Worm (Caenorhabditis elegans): Measurements from ENCODE around the gene W01D2.3.

Gene W01D2.3

DNA sequence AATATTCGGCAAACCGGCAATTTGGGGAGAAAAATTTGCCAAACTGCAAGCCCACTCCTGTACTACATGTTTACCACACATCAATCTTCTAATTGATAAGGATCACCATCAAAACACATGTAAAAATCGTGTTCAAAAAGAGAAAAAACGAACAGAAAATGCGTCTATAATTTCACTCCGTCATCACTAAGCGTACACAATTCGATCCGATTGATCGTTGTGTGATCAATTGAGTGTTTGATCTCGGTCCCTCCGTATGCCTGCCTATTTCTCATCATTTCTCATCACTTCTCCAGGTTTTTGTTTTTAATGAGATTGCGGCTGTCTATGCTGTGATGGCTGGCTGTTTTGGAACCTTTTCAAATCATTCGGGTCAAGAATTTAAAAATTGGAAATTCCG lies 21.3 kb upstream of the W01D2.3 start:
- TF ChIP-seq efl-3 (GFP tag; optimal IDR thresholded peaks at IDR 0.05) = no peak
- TF ChIP-seq mef-2 (tag; optimal IDR thresholded peaks at IDR 0.05) = no peak
- no peak for TF ChIP-seq unc-62 (GFP tag; optimal IDR thresholded peaks at IDR 0.05)
- TF ChIP-seq dpl-1 (GFP tag; optimal IDR thresholded peaks at IDR 0.05) = peak in 1 of 3 experiments; percentile 6
- TF ChIP-seq nhr-47 (tag; optimal IDR thresholded peaks at IDR 0.05) = no peak
- peak; percentile 15 for TF ChIP-seq skn-1 (tag; optimal IDR thresholded peaks at IDR 0.05)
- TF ChIP-seq fos-1 (tag; optimal IDR thresholded peaks at IDR 0.05) = no peak
- no peak for TF ChIP-seq nhr-11 (tag; optimal IDR thresholded peaks at IDR 0.05)
- TF ChIP-seq ztf-4 (tag; optimal IDR thresholded peaks at IDR 0.05) = no peak
- no peak for TF ChIP-seq xbp-1 (tag; optimal IDR thresholded peaks at IDR 0.05)
- no peak for TF ChIP-seq ceh-63 (GFP tag; optimal IDR thresholded peaks at IDR 0.05)
- no peak for TF ChIP-seq C16A3.4 (tag; optimal IDR thresholded peaks at IDR 0.05)
- peak; percentile 20 for TF ChIP-seq snu-23 (GFP tag; optimal IDR thresholded peaks at IDR 0.05)
- peak; percentile 15 for TF ChIP-seq mep-1 (tag; optimal IDR thresholded peaks at IDR 0.05)
- peak in 1 of 6 experiments; percentile 11 for TF ChIP-seq elt-3 (tag; optimal IDR thresholded peaks at IDR 0.05)
- TF ChIP-seq efl-1 (optimal IDR thresholded peaks at IDR 0.05) = no peak
- TF ChIP-seq efl-1 (GFP tag; optimal IDR thresholded peaks at IDR 0.05 in 1 of 2) = peak in 1 of 2 experiments; percentile 19
- TF ChIP-seq unc-30 (tag; optimal IDR thresholded peaks at IDR 0.05) = no peak
- TF ChIP-seq lin-14 (GFP tag; optimal IDR thresholded peaks at IDR 0.05) = peak; percentile 6
- TF ChIP-seq blmp-1 (tag; optimal IDR thresholded peaks at IDR 0.05) = peak; percentile 64
- TF ChIP-seq ama-1 (optimal IDR thresholded peaks at IDR 0.05) = no peak
- no peak for TF ChIP-seq ceh-88 (GFP tag; IDR thresholded peaks at IDR 0.05)
- no peak for TF ChIP-seq ceh-82 (tag; optimal IDR thresholded peaks at IDR 0.05)
- TF ChIP-seq nhr-19 (GFP tag; conservative IDR thresholded peaks at IDR 0.05) = peak; percentile 30; the same call in 1 of the 2 replicates
- peak; percentile 38 for TF ChIP-seq nhr-71 (tag; optimal IDR thresholded peaks at IDR 0.05)
- peak; percentile 57 for TF ChIP-seq rnt-1 (tag; optimal IDR thresholded peaks at IDR 0.05)
- peak; percentile 4 for TF ChIP-seq unc-130 (tag; optimal IDR thresholded peaks at IDR 0.05)
- TF ChIP-seq nhr-20 (tag; optimal IDR thresholded peaks at IDR 0.05) = peak; percentile 2
- TF ChIP-seq C04F5.9 (tag; optimal IDR thresholded peaks at IDR 0.05) = no peak

DNA sequence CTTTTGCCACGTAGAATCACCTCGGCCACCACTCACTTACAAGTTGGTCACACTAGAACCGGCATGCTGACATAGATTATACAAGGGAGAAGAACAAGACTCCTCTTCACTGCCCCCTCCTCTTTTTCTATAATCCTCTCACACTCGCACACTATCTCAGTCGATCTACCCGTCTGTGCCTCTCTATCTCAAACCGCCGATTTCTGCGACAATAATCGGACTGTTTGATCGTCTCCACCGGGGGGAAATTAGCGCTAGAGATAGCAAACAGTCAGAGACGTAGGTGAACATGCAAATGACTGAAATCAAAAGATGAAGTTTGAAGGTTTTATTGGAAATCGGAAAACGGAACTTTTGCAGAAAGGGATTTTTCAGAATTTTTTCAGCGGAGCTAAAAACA lies 18.3 kb upstream of the W01D2.3 start:
- TF ChIP-seq nhr-84 (tag; optimal IDR thresholded peaks at IDR 0.05) = no peak
- TF ChIP-seq unc-98 (GFP tag; IDR thresholded peaks at IDR 0.05) = no peak
- TF ChIP-seq elt-2 (tag; optimal IDR thresholded peaks at IDR 0.05) = peak; percentile 74
- no peak for TF ChIP-seq aly-2 (tag; optimal IDR thresholded peaks at IDR 0.05)
- no peak for TF ChIP-seq unc-30 (tag; optimal IDR thresholded peaks at IDR 0.05)
- TF ChIP-seq unc-130 (tag; optimal IDR thresholded peaks at IDR 0.05) = no peak
- 0 out of 2 replicates have a peak, but pooled peaks have one; percentile 10 for TF ChIP-seq ceh-88 (GFP tag; IDR thresholded peaks at IDR 0.05)
- no peak for TF ChIP-seq efl-3 (GFP tag; optimal IDR thresholded peaks at IDR 0.05)
- TF ChIP-seq xbp-1 (tag; optimal IDR thresholded peaks at IDR 0.05) = peak; percentile 58
- no peak for TF ChIP-seq lin-39 (tag; optimal IDR thresholded peaks at IDR 0.05)
- no peak for TF ChIP-seq ztf-11 (tag; optimal IDR thresholded peaks at IDR 0.05)
- peak in 1 of 2 experiments; percentile 80 for TF ChIP-seq mdl-1 (tag; optimal IDR thresholded peaks at IDR 0.05)
- TF ChIP-seq fkh-4 (tag; optimal IDR thresholded peaks at IDR 0.05; ENCODE audit: borderline replicate concordance) = peak; percentile 23
- no peak for TF ChIP-seq dsc-1 (tag; optimal IDR thresholded peaks at IDR 0.05)
- no peak for TF ChIP-seq isw-1 (GFP tag; IDR thresholded peaks at IDR 0.05)
- TF ChIP-seq sup-37 (GFP tag; optimal IDR thresholded peaks at IDR 0.05) = peak; percentile 35
- no peak for TF ChIP-seq hlh-4 (tag; optimal IDR thresholded peaks at IDR 0.05)
- no peak for TF ChIP-seq tlp-1 (tag; optimal IDR thresholded peaks at IDR 0.05)
- TF ChIP-seq mef-2 (tag; optimal IDR thresholded peaks at IDR 0.05) = no peak
- peak; percentile 91 for TF ChIP-seq lin-14 (GFP tag; optimal IDR thresholded peaks at IDR 0.05)
- TF ChIP-seq egl-13 (tag; optimal IDR thresholded peaks at IDR 0.05) = no peak
- no peak for TF ChIP-seq F16B12.6 (tag; optimal IDR thresholded peaks at IDR 0.05)
- TF ChIP-seq nhr-11 (tag; optimal IDR thresholded peaks at IDR 0.05) = peak; percentile 1
- TF ChIP-seq C04F5.9 (tag; optimal IDR thresholded peaks at IDR 0.05) = peak; percentile 20
- peak; percentile 61 for TF ChIP-seq lin-13 (GFP tag; optimal IDR thresholded peaks at IDR 0.05)
- no peak for TF ChIP-seq pax-3 (tag; optimal IDR thresholded peaks at IDR 0.05)
- TF ChIP-seq C34B4.2 (tag; optimal IDR thresholded peaks at IDR 0.05) = no peak
- TF ChIP-seq nhr-12 (tag; optimal IDR thresholded peaks at IDR 0.05) = no peak
- peak; percentile 73 for TF ChIP-seq mep-1 (tag; optimal IDR thresholded peaks at IDR 0.05)
- TF ChIP-seq nhr-76 (tag; optimal IDR thresholded peaks at IDR 0.05) = no peak
- TF ChIP-seq C16A3.4 (tag; optimal IDR thresholded peaks at IDR 0.05) = peak; percentile 62
- peak; percentile 71 for TF ChIP-seq jun-1 (tag; optimal IDR thresholded peaks at IDR 0.05)
- TF ChIP-seq irx-1 (tag; optimal IDR thresholded peaks at IDR 0.05) = peak; percentile 57
- no peak for TF ChIP-seq ets-5 (GFP tag; IDR thresholded peaks at IDR 0.05)

Measured in whole organism, L1 larva.